Fruit fly (Drosophila melanogaster) whole organism, wandering third instar larva: Measurements from ENCODE around the gene PIG-T.

Experiments used
- Dfd ChIP-seq: fragments of >200 bp; optimal IDR thresholded peaks from 2 replicates; lab custom pipeline; 2017; ENCODE audit warnings: missing biosample characterization, missing genetic modification characterization
- sage ChIP-seq: fragments of 200-800 bp; sonication (Bioruptor generic); optimal IDR thresholded peaks from 2 replicates; lab custom pipeline; 2016; ENCODE audit warnings: missing biosample characterization, mild to moderate bottlenecking, missing genetic modification characterization

dm6 chrX:8433709-8434108 lies 26.6 kb upstream of the PIG-T start, which contains the start of gene CG32712:
- TF ChIP-seq sage (GFP tag; lab: Kevin White, UChicago) (no peak), Dfd (GFP tag; lab: Kevin White, UChicago) (no peak)
